Worm (Caenorhabditis elegans) whole organism, dauer: Measurements from ENCODE around the gene T01B6.1.

Experiments used
- unc-62 ChIP-seq: sonication (generic microtip); optimal IDR thresholded peaks from 2 replicates; lab custom pipeline; 2017; ENCODE audit warnings: missing biosample characterization, missing genetic modification reagents, missing genetic modification characterization

Gene T01B6.1

DNA sequence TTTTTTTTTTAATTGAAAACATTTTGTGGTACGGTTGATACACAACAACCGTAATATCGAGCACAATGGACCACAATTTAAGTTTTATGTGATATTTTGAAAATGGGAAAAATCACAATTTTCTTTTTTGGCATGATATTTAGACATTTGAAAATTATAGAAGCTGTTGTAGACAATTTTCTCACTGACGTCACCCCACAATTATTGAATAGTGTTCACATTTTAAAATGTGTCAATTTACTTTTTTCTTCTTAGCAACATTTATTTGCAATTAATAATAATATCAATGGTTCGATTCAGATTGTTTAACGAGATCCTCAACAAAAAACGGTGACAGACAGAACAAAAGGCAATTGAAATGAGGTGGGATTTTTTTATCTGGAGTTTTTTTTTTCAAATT, at the start of gene T01B6.1:
T01B6.1 (plus strand) TSS at position 301 of the 400 bp plus-strand sequence.
- no peak for TF ChIP-seq unc-62 (GFP tag; lab: Kevin White, UChicago)

DNA sequence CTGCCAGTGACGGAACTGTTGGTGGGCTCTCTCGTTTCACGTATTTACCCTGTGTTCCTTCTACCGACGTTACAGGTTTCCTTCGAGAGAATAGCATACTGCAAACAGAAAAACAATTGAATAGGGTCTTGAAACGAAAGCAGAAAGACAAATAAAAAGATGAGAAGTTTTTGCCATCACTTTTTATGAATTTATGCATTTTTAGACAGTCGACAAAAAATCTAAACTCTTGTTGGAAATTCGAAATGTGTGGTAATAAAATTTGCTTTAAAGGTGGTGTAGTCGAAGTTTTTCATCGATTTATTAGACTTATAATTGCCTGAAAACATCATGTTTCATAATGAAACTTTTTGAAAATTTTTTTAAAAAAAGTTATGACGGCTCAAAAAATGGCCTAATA, 48.4 kb upstream of the T01B6.1 start, which contains the start of gene sav-1:
sav-1 (minus strand) TSS at position 101 of the 400 bp plus-strand sequence.
- no peak for TF ChIP-seq unc-62 (GFP tag; lab: Kevin White, UChicago)

DNA sequence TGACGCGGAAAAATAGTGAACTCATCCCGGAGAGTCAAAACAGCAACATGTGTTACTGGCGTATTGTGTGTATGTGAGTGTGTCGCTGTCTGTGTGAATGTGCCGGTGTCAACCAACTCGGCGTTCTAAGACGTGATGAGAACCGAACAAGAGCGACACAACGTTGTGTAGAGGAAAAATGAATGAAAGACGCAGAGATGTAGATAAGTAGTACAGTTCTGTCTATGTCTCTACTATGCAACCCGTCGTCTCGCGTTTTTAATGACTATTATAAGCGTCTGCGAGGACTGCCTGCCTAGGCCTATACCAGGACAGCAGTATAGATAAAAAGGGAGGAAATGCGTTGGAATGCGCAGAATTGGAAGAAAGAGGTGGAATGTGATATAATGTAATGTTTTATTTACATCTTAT, 47.5 kb upstream of the T01B6.1 start:
- no peak for TF ChIP-seq unc-62 (GFP tag; lab: Kevin White, UChicago)

DNA sequence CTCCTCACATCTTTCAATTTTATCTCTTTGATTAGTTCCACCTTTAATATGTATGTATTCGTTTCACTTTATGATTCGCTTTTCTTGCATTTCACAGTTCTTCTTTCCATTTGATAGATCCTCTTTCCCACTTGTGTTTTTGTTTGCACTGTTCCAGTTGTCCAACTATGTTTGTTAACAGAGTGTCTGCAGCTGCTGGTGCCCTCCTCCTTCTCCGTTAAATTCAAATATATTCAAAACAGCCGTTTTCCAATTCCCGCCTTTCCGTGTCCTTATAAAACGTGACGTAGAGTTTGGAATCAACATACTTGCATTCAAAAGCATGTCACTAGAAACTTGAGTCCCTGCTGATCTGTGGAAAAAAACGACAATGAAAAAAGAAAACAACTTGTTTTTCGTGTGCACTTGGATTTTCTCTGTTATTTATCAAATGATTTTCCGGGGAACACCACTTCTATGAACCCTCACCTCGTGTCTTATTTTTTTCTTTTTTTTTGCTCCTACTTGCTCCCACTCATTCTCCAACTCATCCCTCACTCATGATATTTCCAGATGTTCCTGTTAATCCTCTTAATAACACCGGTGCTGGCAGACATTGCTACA, 41.2 kb upstream of the T01B6.1 start, which contains the start of gene T10H10.2:
T10H10.2 (plus strand) TSS at position 553 of the 603 bp plus-strand sequence.
- TF ChIP-seq unc-62 (GFP tag; lab: Kevin White, UChicago): no peak

DNA sequence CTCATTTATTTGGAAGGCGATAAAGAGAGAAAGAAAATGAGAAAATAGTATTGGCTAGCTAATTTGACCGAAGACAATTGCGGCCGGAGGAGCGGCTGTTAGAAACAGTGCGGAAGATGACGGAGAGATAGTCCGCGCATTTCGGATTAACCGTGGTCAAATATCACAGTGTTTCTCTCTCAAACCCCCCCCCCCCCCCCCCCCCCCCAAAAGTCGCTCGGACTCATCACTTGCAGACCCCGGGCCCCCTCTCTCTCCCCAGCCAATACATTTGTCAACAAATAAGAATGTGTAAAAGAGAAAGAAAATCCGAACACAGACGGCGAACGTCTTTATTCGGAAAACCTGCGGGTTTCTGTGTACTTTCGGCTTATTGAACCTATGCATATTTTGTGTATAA, 33.7 kb upstream of the T01B6.1 start:
- TF ChIP-seq unc-62 (GFP tag; lab: Kevin White, UChicago): no peak

DNA sequence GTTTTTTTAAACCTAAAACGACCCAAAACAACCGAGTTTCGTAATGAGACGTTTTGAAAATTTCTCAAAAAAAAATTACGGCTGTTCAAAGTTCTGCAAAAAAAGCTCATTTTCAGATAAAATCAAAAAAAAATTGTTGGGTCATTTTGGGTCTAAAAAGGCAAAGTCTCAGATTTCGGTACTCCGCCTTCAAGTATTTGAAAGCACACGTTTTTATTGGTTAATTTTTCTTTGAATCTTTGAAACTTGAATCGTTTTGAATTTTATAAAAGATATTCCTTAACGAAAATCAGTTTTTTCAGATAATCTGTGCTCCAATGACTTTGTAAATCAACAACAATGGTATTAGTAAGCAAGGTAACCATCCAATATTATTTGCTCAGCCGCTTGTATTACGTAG, 32.7 kb upstream of the T01B6.1 start, which contains the start of gene hum-6:
hum-6 (plus strand) TSS at position 301 of the 400 bp plus-strand sequence.
- TF ChIP-seq unc-62 (GFP tag; lab: Kevin White, UChicago): no peak

DNA sequence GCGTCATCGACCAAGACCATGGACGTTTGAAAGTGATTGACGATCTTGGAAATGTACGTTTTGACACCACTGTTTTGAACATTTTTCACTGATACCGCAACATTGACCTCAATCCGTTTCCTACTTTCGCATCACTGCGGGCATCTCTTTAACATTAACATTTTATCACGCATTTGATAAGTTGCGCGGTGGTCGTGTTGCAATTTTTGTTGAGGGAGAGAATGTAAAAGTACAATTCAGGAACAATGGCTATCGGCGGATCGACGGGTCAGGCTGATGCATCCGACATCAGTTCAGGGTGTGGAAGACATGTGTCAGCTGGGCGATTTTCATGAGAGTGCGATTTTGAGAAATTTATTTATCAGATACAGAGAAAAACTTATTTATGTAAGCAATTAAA, 32.2 kb upstream of the T01B6.1 start:
- TF ChIP-seq unc-62 (GFP tag; lab: Kevin White, UChicago): no peak

DNA sequence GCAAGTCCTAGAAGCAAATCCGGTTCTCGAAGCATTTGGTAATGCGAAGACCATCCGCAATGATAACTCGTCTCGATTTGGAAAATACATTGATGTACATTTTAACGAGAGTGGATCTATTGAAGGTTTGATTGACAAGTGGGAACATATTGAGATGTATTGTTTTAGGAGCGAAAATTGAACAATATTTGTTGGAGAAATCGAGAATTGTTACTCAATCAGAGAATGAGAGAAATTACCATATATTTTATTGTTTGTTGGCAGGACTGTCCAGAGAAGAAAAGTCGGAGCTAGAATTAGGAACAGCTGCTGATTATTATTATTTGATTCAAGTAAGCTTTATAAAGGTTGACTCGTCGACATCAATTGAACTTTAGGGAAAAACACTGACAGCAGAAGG, 31.0 kb upstream of the T01B6.1 start:
- TF ChIP-seq unc-62 (GFP tag; lab: Kevin White, UChicago): no peak

DNA sequence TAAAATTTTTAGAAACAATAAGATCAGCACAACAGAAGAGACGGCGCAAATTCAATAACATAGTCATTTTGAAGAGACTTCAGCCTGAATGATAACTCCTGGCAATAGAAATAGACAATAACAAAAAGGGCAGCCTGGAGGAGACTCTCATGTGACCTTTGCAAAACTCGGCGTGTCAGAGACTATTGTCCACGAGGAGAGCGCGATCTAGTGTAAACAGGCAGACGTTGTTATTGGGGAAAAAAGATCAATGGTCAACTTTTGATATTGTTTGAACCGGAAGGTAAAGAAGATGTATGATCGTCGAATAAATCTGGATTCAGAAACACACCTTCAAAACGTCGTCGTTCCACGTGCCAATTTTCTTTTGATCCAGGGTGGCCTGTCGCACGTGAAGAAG, 19.3 kb upstream of the T01B6.1 start:
- TF ChIP-seq unc-62 (GFP tag; lab: Kevin White, UChicago): no peak

DNA sequence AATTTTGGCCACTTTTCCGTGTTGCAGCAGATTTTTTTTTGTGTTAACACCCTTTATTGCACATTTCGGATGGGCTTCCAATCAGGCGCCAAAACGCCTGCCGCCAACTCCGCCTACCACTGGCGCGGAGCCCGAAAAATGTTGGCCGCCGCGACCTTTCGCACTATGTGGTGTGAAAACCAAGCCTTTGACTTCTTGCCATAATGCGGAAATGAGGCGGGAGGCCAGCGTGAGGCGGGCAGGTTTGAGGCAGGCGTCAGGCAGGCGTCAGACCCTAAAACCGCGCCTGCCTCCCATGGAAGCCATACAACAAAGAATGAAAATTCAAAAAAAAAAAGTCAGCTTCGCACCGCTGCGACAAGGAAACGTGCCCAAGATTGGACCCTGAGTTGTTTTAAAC, 18.6 kb upstream of the T01B6.1 start:
- TF ChIP-seq unc-62 (GFP tag; lab: Kevin White, UChicago): no peak

DNA sequence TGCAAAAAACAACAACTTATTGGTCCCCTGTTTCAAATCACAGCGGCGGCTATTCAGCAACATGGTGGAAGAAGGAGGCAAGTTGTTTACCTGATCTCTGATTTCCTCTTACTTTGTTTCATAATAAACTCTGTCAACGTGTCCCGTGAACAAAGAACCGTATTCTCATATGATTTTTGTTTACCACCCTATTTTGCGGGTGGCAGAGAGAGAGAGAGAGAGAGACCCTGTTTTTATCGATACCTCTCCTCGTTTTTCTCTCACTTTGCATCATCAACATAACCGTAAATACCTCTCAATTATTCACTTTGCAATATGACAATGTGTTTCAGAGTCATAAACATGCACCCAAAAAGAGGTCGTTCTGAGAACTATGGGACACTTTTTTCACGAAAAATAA, 18.0 kb upstream of the T01B6.1 start:
- no peak for TF ChIP-seq unc-62 (GFP tag; lab: Kevin White, UChicago)

DNA sequence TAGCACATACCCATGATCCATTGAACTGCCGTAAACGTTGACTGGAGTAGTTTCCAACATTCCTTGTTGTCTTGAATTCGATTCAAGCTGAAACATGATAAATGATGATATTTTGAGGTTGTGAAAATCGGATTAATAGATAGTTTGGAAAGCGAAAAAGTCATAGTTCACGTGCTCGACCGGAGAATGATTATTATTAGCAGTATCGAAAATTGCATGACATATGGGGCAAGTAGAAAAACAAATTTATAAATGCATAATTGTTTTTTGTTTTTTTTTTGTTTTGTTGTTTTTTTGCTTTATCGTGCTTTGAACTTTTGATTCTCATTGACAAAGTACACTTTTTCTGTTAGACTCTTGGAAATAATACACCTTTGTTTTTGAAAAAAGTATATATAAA, 16.2 kb upstream of the T01B6.1 start, which contains the start of gene aakg-4:
aakg-4 (minus strand) TSS at position 101 of the 400 bp plus-strand sequence.
- TF ChIP-seq unc-62 (GFP tag; lab: Kevin White, UChicago): no peak

DNA sequence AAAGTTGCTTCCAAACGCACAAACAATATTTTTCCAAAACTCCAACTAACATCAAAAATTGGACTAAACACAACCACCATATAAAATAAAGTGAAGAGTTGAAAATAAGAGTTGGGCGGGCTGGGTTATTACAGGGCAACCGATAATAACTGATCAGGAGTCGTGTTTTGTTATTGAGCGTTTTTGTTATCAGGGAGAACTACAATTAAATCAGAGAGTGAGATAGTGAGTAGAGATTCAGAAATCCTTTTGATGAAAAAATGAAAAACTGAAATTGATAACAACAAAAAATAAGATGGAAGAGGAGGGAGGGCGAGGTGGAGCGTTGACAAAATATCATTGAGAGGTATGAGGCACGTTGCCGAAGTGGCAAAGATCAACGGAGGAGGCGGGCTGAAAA, 14.9 kb upstream of the T01B6.1 start:
- no peak for TF ChIP-seq unc-62 (GFP tag; lab: Kevin White, UChicago)

DNA sequence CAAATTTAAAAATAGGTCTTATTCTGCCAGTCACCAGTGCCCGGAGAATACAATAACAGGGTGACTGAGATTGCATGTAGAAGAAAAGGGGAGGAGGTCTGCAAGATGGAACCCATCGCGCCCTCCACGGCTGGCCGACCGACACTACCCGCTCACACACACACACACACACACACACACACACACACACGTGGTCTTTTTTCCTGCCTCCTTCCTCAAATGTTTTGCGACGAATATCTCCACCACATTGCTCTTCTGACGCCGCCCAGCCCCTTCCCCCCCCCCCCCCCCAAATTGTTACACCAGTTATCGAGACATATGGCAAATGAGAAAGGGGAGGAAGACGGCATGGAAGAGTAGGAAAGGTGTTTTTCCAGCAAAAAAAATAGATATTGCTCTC, 13.7 kb upstream of the T01B6.1 start:
- no peak for TF ChIP-seq unc-62 (GFP tag; lab: Kevin White, UChicago)

DNA sequence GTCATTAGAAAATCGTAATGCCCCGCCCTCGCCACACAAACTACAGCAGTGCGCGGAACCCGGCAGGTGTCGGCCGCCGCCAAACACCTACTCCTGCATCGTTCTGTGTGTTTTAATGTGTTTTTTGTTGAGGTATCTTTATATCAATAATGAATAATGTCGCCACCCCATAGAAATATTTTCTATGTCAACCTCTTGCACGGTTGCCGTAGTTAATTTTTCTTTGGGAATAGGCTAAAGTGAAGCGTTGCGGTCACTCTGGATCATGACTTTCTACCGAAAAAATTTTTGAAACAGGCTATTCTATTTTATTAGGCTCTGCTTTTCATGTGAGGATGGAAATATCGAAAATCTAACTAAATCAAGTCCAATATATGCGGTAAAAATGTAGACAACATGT, 6.6 kb upstream of the T01B6.1 start:
- no peak for TF ChIP-seq unc-62 (GFP tag; lab: Kevin White, UChicago)

DNA sequence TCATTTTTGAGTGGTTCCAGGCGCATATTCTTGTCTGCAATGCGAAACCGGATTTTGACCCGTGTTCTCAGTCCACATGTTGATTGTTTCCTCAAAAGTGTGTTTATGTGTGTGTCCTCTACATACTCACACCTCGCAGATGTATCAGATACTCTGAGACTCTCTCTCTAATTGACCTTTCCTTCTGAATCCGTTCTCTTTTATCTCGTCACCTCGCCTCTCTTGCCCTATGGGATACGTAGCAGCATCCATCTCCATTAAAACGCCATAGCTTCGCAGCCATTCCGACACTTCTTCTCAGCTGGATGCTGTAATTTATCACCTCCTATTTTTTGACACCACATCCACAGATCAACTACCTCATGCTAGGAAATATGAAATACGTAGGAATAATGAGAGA, 5.0 kb upstream of the T01B6.1 start:
- TF ChIP-seq unc-62 (GFP tag; lab: Kevin White, UChicago): no peak

DNA sequence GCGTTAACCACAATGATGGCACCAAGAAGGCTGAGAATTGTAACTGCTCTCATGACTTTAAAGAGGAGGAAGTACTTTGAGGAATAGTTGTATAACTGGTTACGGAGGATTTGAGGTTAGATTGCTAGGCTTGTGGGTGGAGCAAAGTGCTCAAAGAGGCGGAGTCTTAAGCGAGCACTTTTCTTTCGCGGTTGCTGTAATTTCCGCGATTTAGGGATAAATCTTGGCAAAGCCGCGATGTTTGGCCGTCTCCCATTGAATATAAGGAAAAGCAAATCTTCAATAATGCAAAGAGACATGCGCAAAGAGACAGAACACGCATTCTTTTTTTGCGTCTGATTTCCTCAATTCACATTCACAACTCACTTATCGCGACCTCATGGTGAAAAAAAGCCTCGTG, 2.7 kb downstream of the T01B6.1 start, which contains the start of gene nlp-45:
nlp-45 (minus strand) TSS at position 101 of the 400 bp plus-strand sequence.
- TF ChIP-seq unc-62 (GFP tag; lab: Kevin White, UChicago): no peak
